Fruit fly (Drosophila melanogaster): Measurements from ENCODE around the gene Vps16B.

Vps16B gene

DNA sequence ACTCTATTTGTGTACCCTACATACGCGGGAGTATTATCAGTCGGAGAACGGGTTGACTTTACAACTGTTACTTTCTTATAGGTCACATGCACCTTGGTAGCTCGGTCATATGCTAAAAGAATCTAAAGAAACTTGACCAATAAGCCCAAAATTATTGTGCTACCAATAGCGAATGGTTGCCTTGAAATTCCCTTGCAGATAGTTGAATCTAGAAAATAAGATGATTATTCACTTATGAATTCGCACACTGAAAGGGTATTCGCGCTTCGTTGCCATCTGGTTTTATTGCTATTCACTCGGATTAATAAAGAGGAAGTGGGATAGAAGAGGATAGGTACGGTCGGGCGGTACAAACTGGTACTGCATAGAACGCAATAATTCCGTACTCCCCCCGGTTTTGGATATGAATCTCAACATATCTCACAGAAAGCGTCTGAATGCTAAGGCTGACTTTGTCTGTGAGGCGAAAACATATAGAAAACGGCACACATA is 42.4 kb downstream of the Vps16B start (continued):
- TF ChIP-seq HLH106 (tag; optimal IDR thresholded peaks at IDR 0.05) = peak; percentile 81
- no peak for TF ChIP-seq GATAd (GFP tag; optimal IDR thresholded peaks at IDR 0.05)

DNA sequence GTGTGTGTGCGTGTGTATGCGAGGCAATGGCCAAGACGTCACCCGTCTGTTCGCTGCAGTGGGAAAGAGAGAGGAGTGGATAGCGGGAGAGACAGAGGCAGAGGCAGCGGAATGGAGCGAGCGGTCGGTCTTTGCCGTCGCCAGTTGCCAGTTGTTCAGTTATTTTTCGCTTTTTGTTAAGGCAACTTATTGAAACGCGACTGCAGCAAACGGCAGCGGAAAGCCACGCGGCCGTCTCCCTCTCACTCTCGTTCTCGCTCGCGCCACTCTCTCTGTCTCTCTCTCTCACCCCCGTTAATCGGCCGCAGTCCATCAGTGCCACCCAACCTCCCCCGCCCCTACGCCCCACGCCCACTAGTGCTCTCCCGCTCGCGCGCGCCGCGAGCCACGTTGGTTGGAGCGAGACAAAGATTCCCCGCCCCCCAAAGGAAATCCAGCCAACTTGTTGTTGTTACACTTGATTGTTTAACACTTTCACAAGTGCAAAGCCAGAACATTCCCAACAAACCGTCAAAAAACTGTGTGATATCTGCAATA is 43.4 kb downstream of the Vps16B start:
- TF ChIP-seq br (GFP tag; optimal IDR thresholded peaks at IDR 0.05) = no peak
- peak; percentile 14 for TF ChIP-seq fru (GFP tag; optimal IDR thresholded peaks at IDR 0.05)
- no peak for TF ChIP-seq GATAd (GFP tag; optimal IDR thresholded peaks at IDR 0.05)
- no peak for TF ChIP-seq sage (GFP tag; optimal IDR thresholded peaks at IDR 0.05)
- no peak for TF ChIP-seq Hr78 (GFP tag; optimal IDR thresholded peaks at IDR 0.05)
- TF ChIP-seq Sp1 (GFP tag; optimal IDR thresholded peaks at IDR 0.05) = peak; percentile 56
- TF ChIP-seq tai (GFP tag; optimal IDR thresholded peaks at IDR 0.05) = no peak
- TF ChIP-seq psq (GFP tag; optimal IDR thresholded peaks at IDR 0.05) = peak; percentile 64
- TF ChIP-seq Hr83 (GFP tag; optimal IDR thresholded peaks at IDR 0.05; ENCODE audit: poor library complexity, severe bottlenecking) = peak; percentile 63
- peak; percentile 34 to 87 for TF ChIP-seq dl (GFP tag; optimal IDR thresholded peaks at IDR 0.05; ENCODE audit: insufficient read depth in 1 of 2, partially characterized antibody in 2 of 2)
- peak; percentile 79 for TF ChIP-seq jim (GFP tag; optimal IDR thresholded peaks at IDR 0.05)
- TF ChIP-seq OdsH (GFP tag; optimal IDR thresholded peaks at IDR 0.05) = peak; percentile 53
- no peak for TF ChIP-seq Myc (optimal IDR thresholded peaks at IDR 0.05)
- no peak for TF ChIP-seq brk (GFP tag; optimal IDR thresholded peaks at IDR 0.05)
- no peak for TF ChIP-seq woc (GFP tag; optimal IDR thresholded peaks at IDR 0.05)
- peak; percentile 83 for TF ChIP-seq h (GFP tag; optimal IDR thresholded peaks at IDR 0.05)
- TF ChIP-seq sv (GFP tag; optimal IDR thresholded peaks at IDR 0.05) = no peak
- TF ChIP-seq Dif (GFP tag; optimal IDR thresholded peaks at IDR 0.05; ENCODE audit: partially characterized antibody) = peak; percentile 94
- no peak for TF ChIP-seq pan (optimal IDR thresholded peaks at IDR 0.05)
- TF ChIP-seq lola (GFP tag; optimal IDR thresholded peaks at IDR 0.05) = no peak
- no peak for TF ChIP-seq dmrt93B (GFP tag; optimal IDR thresholded peaks at IDR 0.05)
- no peak for TF ChIP-seq Dfd (GFP tag; optimal IDR thresholded peaks at IDR 0.05)
- TF ChIP-seq N (GFP tag; optimal IDR thresholded peaks at IDR 0.05) = peak; percentile 26
- TF ChIP-seq Rel (GFP tag; optimal IDR thresholded peaks at IDR 0.05) = no peak
- peak; percentile 85 for TF ChIP-seq Rel (tag; optimal IDR thresholded peaks at IDR 0.05)
- TF ChIP-seq Hnf4 (GFP tag; optimal IDR thresholded peaks at IDR 0.05) = peak; percentile 43
- TF ChIP-seq Abd-B (GFP tag; optimal IDR thresholded peaks at IDR 0.05) = no peak
- TF ChIP-seq HLH106 (tag; optimal IDR thresholded peaks at IDR 0.05) = no peak
- no peak for TF ChIP-seq usp (GFP tag; optimal IDR thresholded peaks at IDR 0.05)
- peak; percentile 20 for TF ChIP-seq rgr (GFP tag; optimal IDR thresholded peaks at IDR 0.05)
- no peak for TF ChIP-seq Jra (GFP tag; optimal IDR thresholded peaks at IDR 0.05)
- TF ChIP-seq CG32264 (GFP tag; optimal IDR thresholded peaks at IDR 0.05) = no peak
- TF ChIP-seq Vsx2 (GFP tag; optimal IDR thresholded peaks at IDR 0.05; ENCODE audit: partially characterized antibody) = peak; percentile 3
- TF ChIP-seq foxo (GFP tag; optimal IDR thresholded peaks at IDR 0.05) = peak in 1 of 2 experiments; percentile 10
- no peak for TF ChIP-seq CG9705 (GFP tag; optimal IDR thresholded peaks at IDR 0.05)
- TF ChIP-seq CrebA (GFP tag; optimal IDR thresholded peaks at IDR 0.05; ENCODE audit: borderline replicate concordance) = peak; percentile 10
- no peak for TF ChIP-seq Mio (GFP tag; optimal IDR thresholded peaks at IDR 0.05)
- no peak for TF ChIP-seq ey (GFP tag; optimal IDR thresholded peaks at IDR 0.05)
- TF ChIP-seq dsf (GFP tag; optimal IDR thresholded peaks at IDR 0.05; ENCODE audit: borderline replicate concordance) = no peak
